Worm (Caenorhabditis elegans): ENCODE results near the gene nrx-1.

ce11 chrV:10859775-10860174, 35.0 kb downstream of the nrx-1 start:
- TF ChIP-seq flt-1 (GFP tag; IDR thresholded peaks at IDR 0.05) (no peak), T22C8.4 (GFP tag; IDR thresholded peaks at IDR 0.05) (no peak), cog-1 (tag; optimal IDR thresholded peaks at IDR 0.05) (no peak), tab-1 (GFP tag; IDR thresholded peaks at IDR 0.05) (no peak), ztf-29 (GFP tag; IDR thresholded peaks at IDR 0.05) (no peak), ztf-23 (GFP tag; IDR thresholded peaks at IDR 0.05) (no peak), med-1 (GFP tag; optimal IDR thresholded peaks at IDR 0.05; ENCODE audit: insufficient read depth) (no peak), klf-2 (GFP tag; conservative IDR thresholded peaks at IDR 0.05) (no peak), ref-1 (GFP tag; conservative IDR thresholded peaks at IDR 0.05) (no peak)

Measured in whole organism, midembryonic.